Worm (Caenorhabditis elegans) whole organism, mixed stage, embryonic: ENCODE measurements around the gene F43D2.7.

ENCODE experiments used
- blmp-1 ChIP-seq: fragments of 150-350 bp; optimal IDR thresholded peaks from 2 replicates; lab custom pipeline; 2014; ENCODE audit warnings: missing biosample characterization, missing genetic modification characterization
- elt-1 ChIP-seq: sonication (generic microtip); optimal IDR thresholded peaks from 2 replicates; lab custom pipeline; 2017; ENCODE audit warnings: missing genetic modification characterization, mild to moderate bottlenecking, missing compliant biosample characterization, antibody characterized with exemption, moderate library complexity, borderline replicate concordance; ENCODE audit not compliant: insufficient read depth
- elt-3 ChIP-seq: fragments of 150-350 bp; optimal IDR thresholded peaks from 2 replicates; lab custom pipeline; 2014; ENCODE audit warnings: missing biosample characterization, missing genetic modification characterization
- lin-13 ChIP-seq: fragments of 150-350 bp; optimal IDR thresholded peaks from 2 replicates; lab custom pipeline; 2014; ENCODE audit warnings: missing biosample characterization, missing genetic modification characterization
- lsy-2 ChIP-seq: fragments of 150-350 bp; optimal IDR thresholded peaks from 2 replicates; lab custom pipeline; 2014; ENCODE audit warnings: missing biosample characterization, missing genetic modification characterization
- mab-5 ChIP-seq: fragments of 150-350 bp; optimal IDR thresholded peaks from 2 replicates; lab custom pipeline; 2014; ENCODE audit warnings: missing biosample characterization, missing genetic modification characterization
- nhr-12 ChIP-seq: fragments of 150-350 bp; optimal IDR thresholded peaks from 2 replicates; lab custom pipeline; 2014; ENCODE audit warnings: missing biosample characterization, missing genetic modification characterization
- pha-4 ChIP-seq: fragments of 150-350 bp; optimal IDR thresholded peaks from 2 replicates; lab custom pipeline; 2018; ENCODE audit warnings: missing biosample characterization, missing genetic modification reagents, missing genetic modification characterization
- snpc-4 ChIP-seq: fragments of 150-350 bp; optimal IDR thresholded peaks from 2 replicates; lab custom pipeline; 2014; ENCODE audit warnings: missing biosample characterization, missing genetic modification characterization
- unc-62 ChIP-seq: fragments of 150-350 bp; optimal IDR thresholded peaks from 2 replicates; lab custom pipeline; 2014; ENCODE audit warnings: missing biosample characterization, missing genetic modification reagents, missing genetic modification characterization
- zip-8 ChIP-seq: fragments of 150-350 bp; optimal IDR thresholded peaks from 2 replicates; lab custom pipeline; 2014; ENCODE audit warnings: missing biosample characterization, missing genetic modification characterization

DNA sequence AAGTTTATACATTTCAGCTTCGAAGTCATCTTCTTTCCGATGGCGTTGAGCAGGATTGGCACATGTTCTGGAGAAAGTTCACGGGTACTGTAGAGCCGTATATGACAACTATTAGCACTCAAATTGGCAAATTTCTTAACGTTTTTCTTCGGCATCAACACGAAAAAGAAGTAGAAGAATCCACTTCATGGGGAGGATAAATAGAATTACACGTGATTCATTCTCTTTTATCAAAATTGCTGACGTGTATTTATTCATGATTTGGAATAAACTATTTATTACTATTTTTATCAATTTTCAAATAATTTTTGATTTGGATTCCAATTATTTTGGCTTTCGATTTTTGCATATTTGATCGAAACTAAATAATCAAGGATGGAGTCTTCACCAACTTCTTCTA, 25.8 kb upstream of the F43D2.7 start, which contains the start of gene C47E8.1:
- TF ChIP-seq mab-5 (tag; lab: Kevin White, UChicago) (no peak), zip-8 (tag; lab: Kevin White, UChicago) (no peak), snpc-4 (no peak), nhr-12 (tag; lab: Kevin White, UChicago) (no peak), elt-3 (tag; lab: Kevin White, UChicago) (no peak), blmp-1 (tag; lab: Kevin White, UChicago) (no peak), elt-1 (tag; lab: Kevin White, UChicago) (no peak), pha-4 (tag; lab: Kevin White, UChicago) (no peak), lin-13 (tag; lab: Kevin White, UChicago) (no peak), unc-62 (GFP tag; lab: Kevin White, UChicago) (no peak), lsy-2 (tag; lab: Kevin White, UChicago) (no peak)
